Worm (Caenorhabditis elegans) whole organism, mixed stage, embryonic: ENCODE measurements around the gene Y59A8B.19.

ENCODE experiments used
- ceh-39 ChIP-seq: fragments of 150-350 bp; optimal IDR thresholded peaks from 2 replicates; lab custom pipeline; 2014; ENCODE audit warnings: missing biosample characterization, missing genetic modification characterization
- drap-1 ChIP-seq: fragments of 200-800 bp; sonication (Bioruptor generic); optimal IDR thresholded peaks from 3 replicates; lab custom pipeline; 2018; ENCODE audit warnings: mild to moderate bottlenecking, missing genetic modification characterization, missing compliant biosample characterization
- elt-3 ChIP-seq: fragments of 150-350 bp; optimal IDR thresholded peaks from 2 replicates; lab custom pipeline; 2014; ENCODE audit warnings: missing biosample characterization, missing genetic modification characterization
- hlh-1 ChIP-seq: fragments of 150-350 bp; optimal IDR thresholded peaks from 2 replicates; lab custom pipeline; 2014; ENCODE audit warnings: missing biosample characterization, missing genetic modification reagents, missing genetic modification characterization
- nhr-12 ChIP-seq: fragments of 150-350 bp; optimal IDR thresholded peaks from 2 replicates; lab custom pipeline; 2014; ENCODE audit warnings: missing biosample characterization, missing genetic modification characterization
- nhr-28 ChIP-seq: fragments of 150-350 bp; optimal IDR thresholded peaks from 2 replicates; lab custom pipeline; 2014; ENCODE audit warnings: missing biosample characterization, missing genetic modification characterization
- pha-4 ChIP-seq: fragments of 150-350 bp; optimal IDR thresholded peaks from 2 replicates; lab custom pipeline; 2018; ENCODE audit warnings: missing biosample characterization, missing genetic modification reagents, missing genetic modification characterization
- snpc-4 ChIP-seq: fragments of 150-350 bp; optimal IDR thresholded peaks from 2 replicates; lab custom pipeline; 2014; ENCODE audit warnings: missing biosample characterization, missing genetic modification characterization
- sptf-1 ChIP-seq: sonication (generic microtip); optimal IDR thresholded peaks from 2 replicates; lab custom pipeline; 2017; ENCODE audit warnings: mild to moderate bottlenecking, missing genetic modification characterization, moderate library complexity, missing compliant biosample characterization
- ztf-11 ChIP-seq: fragments of 150-350 bp; optimal IDR thresholded peaks from 2 replicates; lab custom pipeline; 2014; ENCODE audit warnings: missing biosample characterization, missing genetic modification characterization

DNA sequence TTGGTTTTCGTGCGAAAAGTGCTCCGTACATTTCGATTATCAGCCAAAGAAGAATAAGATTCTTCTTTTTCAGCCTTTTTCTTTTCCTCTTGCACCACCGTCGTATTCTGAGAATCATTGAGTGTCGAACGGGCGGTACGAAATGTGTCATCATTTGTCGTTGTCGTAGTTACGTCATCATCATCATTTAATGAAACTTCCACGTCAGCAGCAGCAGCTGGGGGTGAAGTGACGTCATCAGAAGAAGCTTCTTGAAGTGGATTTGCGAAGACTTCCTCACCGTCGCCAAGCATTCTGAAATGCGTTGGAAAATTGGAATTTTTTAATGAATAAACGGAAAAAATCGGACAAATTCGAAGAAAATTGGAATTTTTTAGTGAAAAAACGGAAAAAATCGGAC is 27.2 kb upstream of the Y59A8B.19 start, which contains the start of gene snx-6:
- TF ChIP-seq pha-4 (no peak), snpc-4 (tag; lab: Kevin White, UChicago) (no peak), nhr-12 (tag; lab: Kevin White, UChicago) (no peak), nhr-28 (no peak), ceh-39 (tag; lab: Kevin White, UChicago) (no peak), drap-1 (GFP tag; lab: Kevin White, UChicago) (no peak), elt-3 (tag; lab: Kevin White, UChicago) (no peak), hlh-1 (tag; lab: Kevin White, UChicago) (no peak), ztf-11 (tag; lab: Kevin White, UChicago) (no peak), sptf-1 (no peak)
